Worm (Caenorhabditis elegans): ENCODE data around the gene R04B5.11.

- TF ChIP-seq mes-4 (tag; optimal IDR thresholded peaks at IDR 0.05) (no peak), B0336.3 (GFP tag; IDR thresholded peaks at IDR 0.05) (no peak), hmg-20 (GFP tag; IDR thresholded peaks at IDR 0.05) (no peak), lin-26 (GFP tag; IDR thresholded peaks at IDR 0.05) (no peak), die-1 (tag; optimal IDR thresholded peaks at IDR 0.05) (no peak)
These were observed 16.3 kb upstream of the R04B5.11 start, which contains the start of gene C08B6.11 for ce11 chrV:10107309-10107708.
